Worm (Caenorhabditis elegans): ENCODE results near the gene C36C9.4.

The C36C9.4 gene

DNA sequence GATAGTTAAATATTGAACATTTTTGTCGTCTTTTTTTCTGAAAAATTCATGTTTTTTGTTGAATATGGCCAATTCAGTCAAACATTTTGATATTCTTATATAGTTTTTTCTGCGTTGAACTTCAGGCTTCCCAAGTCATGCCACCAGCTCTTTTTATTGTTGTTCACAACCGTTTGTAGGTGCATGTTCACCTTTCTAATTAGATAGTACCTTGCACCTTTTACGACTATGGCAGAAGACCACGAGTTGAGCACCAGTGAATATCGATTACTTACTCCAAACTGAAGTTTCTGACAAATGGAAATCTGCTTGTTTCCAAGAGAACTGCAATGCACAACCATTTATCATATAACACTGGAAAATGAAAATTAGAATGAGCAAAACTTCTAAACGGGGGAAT lies 20.9 kb downstream of the C36C9.4 start:
- TF ChIP-seq lin-13 (tag; optimal IDR thresholded peaks at IDR 0.05) (no peak), ceh-83 (GFP tag; optimal IDR thresholded peaks at IDR 0.05) (no peak), unc-62 (GFP tag; optimal IDR thresholded peaks at IDR 0.05) (no peak), hlh-1 (tag; optimal IDR thresholded peaks at IDR 0.05) (no peak), bed-3 (GFP tag; optimal IDR thresholded peaks at IDR 0.05) (no peak), M03D4.4 (tag; optimal IDR thresholded peaks at IDR 0.05) (no peak), sptf-1 (tag; optimal IDR thresholded peaks at IDR 0.05) (no peak), ztf-11 (tag; optimal IDR thresholded peaks at IDR 0.05) (no peak), ces-1 (GFP tag; optimal IDR thresholded peaks at IDR 0.05) (no peak), mep-1 (tag; optimal IDR thresholded peaks at IDR 0.05) (no peak), tbx-8 (GFP tag; optimal IDR thresholded peaks at IDR 0.05) (no peak), elt-3 (tag; optimal IDR thresholded peaks at IDR 0.05) (no peak), blmp-1 (tag; optimal IDR thresholded peaks at IDR 0.05) (no peak)

ce11 chrX:1674056-1674455 lies 22.7 kb downstream of the C36C9.4 start, which contains the start of gene tbx-31:
tbx-31 (minus strand) TSS chrX:1674156.
- TF ChIP-seq ham-2 (GFP tag; optimal IDR thresholded peaks at IDR 0.05) (no peak), mls-2 (tag; optimal IDR thresholded peaks at IDR 0.05) (no peak), nhr-12 (tag; optimal IDR thresholded peaks at IDR 0.05) (no peak), nhr-76 (tag; optimal IDR thresholded peaks at IDR 0.05) (no peak), zip-8 (tag; optimal IDR thresholded peaks at IDR 0.05) (no peak), unc-120 (tag; optimal IDR thresholded peaks at IDR 0.05; ENCODE audit: poor library complexity, severe bottlenecking) (no peak), M03D4.4 (tag; optimal IDR thresholded peaks at IDR 0.05) (no peak), ceh-39 (tag; optimal IDR thresholded peaks at IDR 0.05) (no peak), flh-1 (GFP tag; optimal IDR thresholded peaks at IDR 0.05) (no peak), drap-1 (GFP tag; optimal IDR thresholded peaks at IDR 0.05) (no peak), bed-3 (GFP tag; optimal IDR thresholded peaks at IDR 0.05) (no peak)

ce11 chrX:1668748-1669147 lies 28.0 kb downstream of the C36C9.4 start, which contains the start of gene R09H3.3:
R09H3.3 (minus strand) TSS chrX:1668848.
- TF ChIP-seq mab-5 (tag; optimal IDR thresholded peaks at IDR 0.05), result no peak
- no peak for TF ChIP-seq elt-1 (tag; optimal IDR thresholded peaks at IDR 0.05; ENCODE audit: borderline replicate concordance, insufficient read depth)
- TF ChIP-seq snpc-4 (tag; optimal IDR thresholded peaks at IDR 0.05), result no peak

DNA sequence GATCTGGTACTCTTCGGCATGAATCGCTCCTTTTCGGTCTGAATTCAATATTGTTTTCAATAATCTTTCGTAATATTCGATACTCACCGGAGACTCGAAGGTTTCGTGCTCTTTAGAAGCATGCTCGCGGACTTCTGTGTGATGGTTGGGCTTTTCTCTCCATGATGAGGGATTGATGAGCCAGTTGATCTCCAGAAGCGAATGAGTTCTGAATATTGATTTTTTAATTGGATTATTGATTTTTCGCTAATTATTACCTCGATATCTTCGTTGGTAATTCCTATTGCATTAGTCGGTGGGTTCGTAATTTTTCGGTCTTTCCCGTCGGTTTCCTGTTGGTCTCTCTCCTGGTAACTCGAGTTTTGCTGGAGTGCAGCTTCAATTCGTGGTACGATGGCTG lies 29.7 kb downstream of the C36C9.4 start:
- no peak for TF ChIP-seq bed-3 (GFP tag; optimal IDR thresholded peaks at IDR 0.05)
- no peak for TF ChIP-seq ham-2 (GFP tag; optimal IDR thresholded peaks at IDR 0.05)
- TF ChIP-seq lin-32 (GFP tag; optimal IDR thresholded peaks at IDR 0.05), result no peak
- no peak for TF ChIP-seq lin-13 (tag; optimal IDR thresholded peaks at IDR 0.05)
- no peak for TF ChIP-seq drap-1 (GFP tag; optimal IDR thresholded peaks at IDR 0.05)
- no peak for TF ChIP-seq nhr-28 (tag; optimal IDR thresholded peaks at IDR 0.05)
- no peak for TF ChIP-seq cnd-1 (tag; optimal IDR thresholded peaks at IDR 0.05)

ce11 chrX:1664925-1665324 lies 31.9 kb downstream of the C36C9.4 start, which contains the start of gene R09H3.2:
R09H3.2 (minus strand) TSS chrX:1665025.
- TF ChIP-seq blmp-1 (tag; optimal IDR thresholded peaks at IDR 0.05) (no peak), drap-1 (GFP tag; optimal IDR thresholded peaks at IDR 0.05) (no peak), cnd-1 (tag; optimal IDR thresholded peaks at IDR 0.05) (no peak), nhr-2 (tag; optimal IDR thresholded peaks at IDR 0.05) (no peak), ceh-43 (GFP tag; optimal IDR thresholded peaks at IDR 0.05) (no peak), elt-3 (tag; optimal IDR thresholded peaks at IDR 0.05) (no peak), tbx-8 (GFP tag; optimal IDR thresholded peaks at IDR 0.05) (no peak), pha-4 (tag; optimal IDR thresholded peaks at IDR 0.05) (no peak), nhr-28 (tag; optimal IDR thresholded peaks at IDR 0.05) (no peak), mep-1 (tag; optimal IDR thresholded peaks at IDR 0.05) (no peak)

ce11 chrX:1655207-1655606 lies 41.6 kb downstream of the C36C9.4 start, which contains the start of gene tbx-32:
tbx-32 (plus strand) TSS chrX:1655507.
- TF ChIP-seq nhr-28 (tag; optimal IDR thresholded peaks at IDR 0.05) (no peak), unc-39 (tag; optimal IDR thresholded peaks at IDR 0.05) (no peak), cnd-1 (tag; optimal IDR thresholded peaks at IDR 0.05) (no peak), ceh-43 (GFP tag; optimal IDR thresholded peaks at IDR 0.05) (no peak), elt-1 (tag; optimal IDR thresholded peaks at IDR 0.05; ENCODE audit: borderline replicate concordance, insufficient read depth) (no peak), pha-4 (tag; optimal IDR thresholded peaks at IDR 0.05) (no peak), elt-3 (tag; optimal IDR thresholded peaks at IDR 0.05) (no peak), nhr-12 (tag; optimal IDR thresholded peaks at IDR 0.05) (no peak)

Data from whole organism, mixed stage, embryonic.